Fruit fly (Drosophila melanogaster) whole organism, embryonic: ENCODE measurements around the gene CG2145.
A peak's percentile ranks its signal among the peaks of the same experiment; 100 is the strongest.

Experiments
- Adf1 ChIP-seq: fragments of 200-800 bp; sonication (Bioruptor generic); IDR thresholded peaks from 2 replicates; pipeline ENCODE4 v1.3.6; 2022; ENCODE audit warnings: missing biosample characterization, missing genetic modification characterization
- Asciz ChIP-seq: fragments of 200-800 bp; sonication (Bioruptor generic); optimal IDR thresholded peaks from 2 replicates; lab custom pipeline; 2017; ENCODE audit warnings: missing biosample characterization, mild to moderate bottlenecking, missing genetic modification characterization, missing genetic modification reagents
- Atf3 ChIP-seq: fragments of 200-800 bp; sonication (Bioruptor generic); optimal IDR thresholded peaks from 3 replicates; lab custom pipeline; 2016; ENCODE audit warnings: missing biosample characterization, missing genetic modification characterization
- CG11093 ChIP-seq: fragments of 200-800 bp; sonication (Bioruptor generic); IDR thresholded peaks from 3 replicates; pipeline ENCODE4 v1.3.6; 2022; ENCODE audit warnings: missing biosample characterization, missing genetic modification characterization
- CG12155 ChIP-seq: fragments of 200-800 bp; sonication (Bioruptor generic); optimal IDR thresholded peaks from 3 replicates; lab custom pipeline; 2016; ENCODE audit warnings: missing biosample characterization, missing genetic modification characterization
- CG13123 ChIP-seq: fragments of 200-800 bp; sonication (Bioruptor generic); optimal IDR thresholded peaks from 2 replicates; lab custom pipeline; 2016; ENCODE audit warnings: missing biosample characterization, missing genetic modification characterization
- CG13894 ChIP-seq: fragments of 200-800 bp; sonication (Bioruptor generic); optimal IDR thresholded peaks from 3 replicates; lab custom pipeline; 2018; ENCODE audit warnings: missing biosample characterization, mild to moderate bottlenecking, missing genetic modification characterization, moderate library complexity
- CG14014 ChIP-seq: fragments of 200-800 bp; sonication (Bioruptor generic); IDR thresholded peaks from 2 replicates; pipeline ENCODE4 v1.3.6; 2022; ENCODE audit warnings: missing biosample characterization, missing genetic modification characterization
- CG15011 ChIP-seq: fragments of 200-800 bp; sonication (Bioruptor generic); optimal IDR thresholded peaks from 3 replicates; lab custom pipeline; 2018; ENCODE audit warnings: missing biosample characterization, mild to moderate bottlenecking, missing genetic modification characterization
- CG15073 ChIP-seq: fragments of 200-800 bp; sonication (Bioruptor generic); optimal IDR thresholded peaks from 2 replicates; lab custom pipeline; 2016; ENCODE audit warnings: missing biosample characterization, missing genetic modification characterization
- CG15269 ChIP-seq: fragments of 200-800 bp; sonication (Bioruptor generic); optimal IDR thresholded peaks from 2 replicates; lab custom pipeline; 2018; ENCODE audit warnings: missing biosample characterization, mild to moderate bottlenecking, missing genetic modification characterization, moderate library complexity
- CG17359 ChIP-seq: fragments of 200-800 bp; sonication (Bioruptor generic); optimal IDR thresholded peaks from 3 replicates; lab custom pipeline; 2018; ENCODE audit warnings: missing biosample characterization, mild to moderate bottlenecking, missing genetic modification characterization, moderate library complexity
- CG17361 ChIP-seq: fragments of 200-800 bp; sonication (Bioruptor generic); IDR thresholded peaks from 3 replicates; pipeline ENCODE4 v1.3.6; 2022; ENCODE audit warnings: missing biosample characterization, missing genetic modification characterization
- CG17568 ChIP-seq: fragments of 200-800 bp; sonication (Bioruptor generic); optimal IDR thresholded peaks from 2 replicates; lab custom pipeline; 2018; ENCODE audit warnings: missing biosample characterization, mild to moderate bottlenecking, missing genetic modification characterization, moderate library complexity
- CG17612 ChIP-seq: fragments of 200-800 bp; sonication (Bioruptor generic); IDR thresholded peaks from 2 replicates; pipeline ENCODE4 v1.3.6; 2022; ENCODE audit warnings: missing biosample characterization, missing genetic modification characterization
- CG17829 ChIP-seq: fragments of 200-800 bp; optimal IDR thresholded peaks from 2 replicates; lab custom pipeline; 2019; ENCODE audit warnings: missing biosample characterization, mild to moderate bottlenecking, missing genetic modification characterization, moderate library complexity
- CG18011 ChIP-seq: fragments of 200-800 bp; sonication (Bioruptor generic); optimal IDR thresholded peaks from 2 replicates; lab custom pipeline; 2017; ENCODE audit warnings: missing biosample characterization, missing genetic modification characterization, mild to moderate bottlenecking, moderate library complexity, missing genotype
- CG30431 ChIP-seq: fragments of 200-800 bp; sonication (Bioruptor generic); optimal IDR thresholded peaks from 2 replicates; lab custom pipeline; 2017; ENCODE audit warnings: missing biosample characterization, missing genetic modification characterization
- CG4424 ChIP-seq: fragments of 200-800 bp; sonication (Bioruptor generic); optimal IDR thresholded peaks from 3 replicates; lab custom pipeline; 2016; ENCODE audit warnings: missing biosample characterization, missing genetic modification characterization
- CG5953 ChIP-seq: fragments of 200-800 bp; sonication (Bioruptor generic); IDR thresholded peaks from 2 replicates; pipeline ENCODE4 v1.3.6; 2022; ENCODE audit warnings: missing biosample characterization, missing genetic modification characterization
- CG6254 ChIP-seq: fragments of 200-800 bp; sonication (Bioruptor generic); optimal IDR thresholded peaks from 3 replicates; lab custom pipeline; 2017; ENCODE audit warnings: mild to moderate bottlenecking, missing biosample characterization, missing genetic modification reagents, missing genetic modification characterization
- CG6654 ChIP-seq: fragments of 200-800 bp; sonication (Bioruptor generic); optimal IDR thresholded peaks from 2 replicates; lab custom pipeline; 2017; ENCODE audit warnings: missing biosample characterization, mild to moderate bottlenecking, missing genetic modification characterization
- CG6791 ChIP-seq: fragments of 200-800 bp; sonication (Bioruptor generic); IDR thresholded peaks from 3 replicates; pipeline ENCODE4 v1.3.6; 2022; ENCODE audit warnings: missing biosample characterization, missing genetic modification characterization; ENCODE audit not compliant: partially characterized antibody
- CG7357 ChIP-seq: fragments of 200-800 bp; sonication (Bioruptor generic); IDR thresholded peaks from 3 replicates; pipeline ENCODE4 v1.3.6; 2022; ENCODE audit warnings: missing biosample characterization, missing genetic modification characterization
- CG8388 ChIP-seq: fragments of 200-800 bp; sonication (Bioruptor generic); optimal IDR thresholded peaks from 2 replicates; lab custom pipeline; 2019; ENCODE audit warnings: missing biosample characterization, mild to moderate bottlenecking, missing genetic modification characterization, moderate library complexity
- CkIIα-i1 ChIP-seq: fragments of 200-800 bp; sonication (Bioruptor generic); IDR thresholded peaks from 2 replicates; pipeline ENCODE4 v1.3.6; 2022; ENCODE audit warnings: missing biosample characterization, missing genetic modification characterization
- Dad ChIP-seq: fragments of 200-800 bp; sonication (Bioruptor generic); optimal IDR thresholded peaks from 3 replicates; lab custom pipeline; 2016; ENCODE audit warnings: missing biosample characterization, missing genetic modification characterization
- Doc2 ChIP-seq: fragments of 200-800 bp; sonication (Bioruptor generic); IDR thresholded peaks from 2 replicates; pipeline ENCODE4 v1.3.6; 2022; ENCODE audit warnings: missing biosample characterization, missing genetic modification characterization
- E2f1 ChIP-seq: fragments of 200-800 bp; sonication (Bioruptor generic); IDR thresholded peaks from 2 replicates; pipeline ENCODE4 v1.3.6; 2022; ENCODE audit warnings: missing biosample characterization, missing genetic modification characterization
- Fer3 ChIP-seq: fragments of 200-800 bp; sonication (Bioruptor generic); optimal IDR thresholded peaks from 2 replicates; lab custom pipeline; 2018; ENCODE audit warnings: missing biosample characterization, mild to moderate bottlenecking, missing genetic modification characterization, moderate library complexity
- Lpt ChIP-seq: fragments of >200 bp; optimal IDR thresholded peaks from 2 replicates; lab custom pipeline; 2018; ENCODE audit warnings: missing biosample characterization, missing genetic modification characterization
- Mes4 ChIP-seq: fragments of 200-800 bp; sonication (Bioruptor generic); optimal IDR thresholded peaks from 2 replicates; lab custom pipeline; 2016; ENCODE audit warnings: missing biosample characterization, missing genetic modification characterization
- NFAT ChIP-seq: fragments of 200-800 bp; sonication (Bioruptor generic); IDR thresholded peaks from 2 replicates; pipeline ENCODE4 v1.3.6; 2022; ENCODE audit warnings: missing biosample characterization, missing genetic modification characterization
- Neu2 ChIP-seq: fragments of 200-800 bp; sonication (Bioruptor generic); optimal IDR thresholded peaks from 3 replicates; lab custom pipeline; 2016; ENCODE audit warnings: missing biosample characterization, missing genetic modification characterization, borderline replicate concordance
- Ptx1 ChIP-seq: fragments of 200-800 bp; sonication (Bioruptor generic); IDR thresholded peaks from 2 replicates; pipeline ENCODE4 v1.3.6; 2022; ENCODE audit warnings: missing biosample characterization, missing genetic modification characterization
- Six4 ChIP-seq: fragments of 200-800 bp; sonication (Bioruptor generic); optimal IDR thresholded peaks from 2 replicates; lab custom pipeline; 2016; ENCODE audit warnings: missing biosample characterization, missing genetic modification characterization
- ara ChIP-seq: fragments of 200-800 bp; sonication (Bioruptor generic); IDR thresholded peaks from 2 replicates; pipeline ENCODE4 v1.3.6; 2022; ENCODE audit warnings: missing biosample characterization, missing genetic modification characterization
- emc ChIP-seq: fragments of 200-800 bp; sonication (Bioruptor generic); optimal IDR thresholded peaks from 2 replicates; lab custom pipeline; 2016; ENCODE audit warnings: missing biosample characterization, missing genetic modification characterization
- fd102C ChIP-seq: fragments of 200-800 bp; sonication (Bioruptor generic); optimal IDR thresholded peaks from 2 replicates; lab custom pipeline; 2018; ENCODE audit warnings: missing biosample characterization, mild to moderate bottlenecking, missing genetic modification characterization, moderate library complexity
- fd3F ChIP-seq: fragments of 200-800 bp; sonication (Bioruptor generic); optimal IDR thresholded peaks from 2 replicates; lab custom pipeline; 2018; ENCODE audit warnings: missing biosample characterization, mild to moderate bottlenecking, missing genetic modification characterization, moderate library complexity
- fd64A ChIP-seq: fragments of 200-800 bp; sonication (Bioruptor generic); optimal IDR thresholded peaks from 3 replicates; lab custom pipeline; 2018; ENCODE audit warnings: missing biosample characterization, mild to moderate bottlenecking, missing genetic modification characterization
- gro ChIP-seq: fragments of 200-800 bp; sonication (Bioruptor generic); optimal IDR thresholded peaks from 2 replicates; lab custom pipeline; 2016; ENCODE audit warnings: missing biosample characterization, missing genetic modification characterization
- ken ChIP-seq: fragments of 200-800 bp; sonication (Bioruptor generic); IDR thresholded peaks from 3 replicates; pipeline ENCODE4 v1.3.6; 2022; ENCODE audit warnings: missing biosample characterization, missing genetic modification characterization
- knrl ChIP-seq: fragments of 200-800 bp; sonication (Bioruptor generic); IDR thresholded peaks from 3 replicates; pipeline ENCODE4 v1.3.6; 2022; ENCODE audit warnings: missing biosample characterization, missing genetic modification characterization; ENCODE audit not compliant: partially characterized antibody
- odd ChIP-seq: fragments of 200-800 bp; sonication (Bioruptor generic); optimal IDR thresholded peaks from 2 replicates; lab custom pipeline; 2017; ENCODE audit warnings: missing biosample characterization, mild to moderate bottlenecking, missing genetic modification characterization
- pb ChIP-seq: fragments of 200-800 bp; sonication (Bioruptor generic); optimal IDR thresholded peaks from 3 replicates; lab custom pipeline; 2016; ENCODE audit warnings: missing biosample characterization, missing genetic modification characterization
- ro ChIP-seq: fragments of 200-800 bp; sonication (Bioruptor generic); IDR thresholded peaks from 2 replicates; pipeline ENCODE4 v1.3.6; 2022; ENCODE audit warnings: missing biosample characterization, missing genetic modification characterization
- seq ChIP-seq: fragments of 200-800 bp; sonication (Bioruptor generic); IDR thresholded peaks from 2 replicates; pipeline ENCODE4 v1.3.6; 2022; ENCODE audit warnings: missing biosample characterization, missing genetic modification characterization
- usp ChIP-seq: fragments of >200 bp; optimal IDR thresholded peaks from 2 replicates; lab custom pipeline; 2017; ENCODE audit warnings: missing biosample characterization, missing genetic modification characterization
- vfl ChIP-seq: fragments of 200-800 bp; sonication (Bioruptor generic); optimal IDR thresholded peaks from 2 replicates; lab custom pipeline; 2016; ENCODE audit warnings: missing biosample characterization, missing genetic modification characterization
- z ChIP-seq: fragments of 200-800 bp; sonication (Bioruptor generic); IDR thresholded peaks from 3 replicates; pipeline ENCODE4 v1.3.6; 2022; ENCODE audit warnings: missing biosample characterization, missing genetic modification characterization
- zf30C ChIP-seq: fragments of 200-800 bp; sonication (Bioruptor generic); optimal IDR thresholded peaks from 3 replicates; lab custom pipeline; 2018; ENCODE audit warnings: missing biosample characterization, mild to moderate bottlenecking, missing genetic modification characterization

CG2145 gene

dm6 chrX:10905047-10905446 lies 22.2 kb upstream of the CG2145 start (continued):
- TF ChIP-seq pb (GFP tag; lab: Kevin White, UChicago) (peak; percentile 8), ro (no peak), CG17568 (GFP tag; lab: Kevin White, UChicago) (no peak), fd64A (GFP tag; lab: Kevin White, UChicago) (no peak), CG8388 (peak; percentile 58), z (GFP tag; lab: Robert Waterston, UW) (no peak), Atf3 (GFP tag; lab: Kevin White, UChicago) (peak; percentile 6), CG17359 (tag; lab: Kevin White, UChicago) (peak; percentile 62), CG13123 (GFP tag; lab: Kevin White, UChicago) (no peak), CG6654 (GFP tag; lab: Kevin White, UChicago) (peak; percentile 34), CG15269 (peak; percentile 69), CG12155 (GFP tag; lab: Kevin White, UChicago) (peak; percentile 16), ken (0 out of 3 replicates have a peak, but pooled peaks have one; percentile 51), knrl (GFP tag; lab: Robert Waterston, UW) (no peak), E2f1 (GFP tag; lab: Robert Waterston, UW) (peak; percentile 34; the same call in 1 of the 2 replicates), Fer3 (tag; lab: Kevin White, UChicago) (peak; percentile 29), CG7357 (GFP tag; lab: Robert Waterston, UW) (no peak), Adf1 (GFP tag; lab: Robert Waterston, UW) (no peak), fd102C (GFP tag; lab: Kevin White, UChicago) (peak; percentile 23), zf30C (GFP tag; lab: Kevin White, UChicago) (no peak), CG14014 (GFP tag; lab: Robert Waterston, UW) (peak; percentile 46; the same call in 1 of the 2 replicates), fd3F (GFP tag; lab: Kevin White, UChicago) (peak; percentile 16), seq (GFP tag; lab: Robert Waterston, UW) (peak; percentile 64), ara (GFP tag; lab: Robert Waterston, UW) (peak; percentile 57), Dad (GFP tag; lab: Kevin White, UChicago) (peak; percentile 14), CG15073 (GFP tag; lab: Kevin White, UChicago) (no peak), CG4424 (GFP tag; lab: Kevin White, UChicago) (peak; percentile 70), vfl (GFP tag; lab: Kevin White, UChicago) (no peak), CG30431 (peak; percentile 39), CG13894 (tag; lab: Kevin White, UChicago) (no peak), CG11093 (GFP tag; lab: Robert Waterston, UW) (0 out of 3 replicates have a peak, but pooled peaks have one; percentile 41), CG15011 (GFP tag; lab: Kevin White, UChicago) (peak; percentile 26), usp (no peak), Lpt (no peak), CG6791 (GFP tag; lab: Robert Waterston, UW) (no peak), Six4 (GFP tag; lab: Kevin White, UChicago) (peak; percentile 49), CG6254 (peak; percentile 63), NFAT (GFP tag; lab: Robert Waterston, UW) (no peak), CG18011 (GFP tag; lab: Kevin White, UChicago) (no peak), Mes4 (GFP tag; lab: Kevin White, UChicago) (peak; percentile 61), Asciz (GFP tag; lab: Kevin White, UChicago) (peak; percentile 45), CkIIα-i1 (GFP tag; lab: Robert Waterston, UW) (no peak), Ptx1 (GFP tag; lab: Robert Waterston, UW) (peak; percentile 61), CG17361 (GFP tag; lab: Robert Waterston, UW) (peak; percentile 86), gro (GFP tag; lab: Kevin White, UChicago) (peak; percentile 5), emc (GFP tag; lab: Kevin White, UChicago) (no peak), odd (peak; percentile 70), CG17829 (tag; lab: Kevin White, UChicago) (peak; percentile 76), CG17612 (GFP tag; lab: Robert Waterston, UW) (no peak), Doc2 (GFP tag; lab: Robert Waterston, UW) (no peak), Neu2 (GFP tag; lab: Kevin White, UChicago) (no peak), CG5953 (GFP tag; lab: Robert Waterston, UW) (no peak)
